Fruit fly (Drosophila melanogaster) whole organism, embryonic: Measurements from ENCODE around the gene cnc.
A peak's percentile ranks its signal among the peaks of the same experiment; 100 is the strongest.

Experiments
- Asciz ChIP-seq: fragments of 200-800 bp; sonication (Bioruptor generic); optimal IDR thresholded peaks from 2 replicates; lab custom pipeline; 2017; ENCODE audit warnings: missing biosample characterization, mild to moderate bottlenecking, missing genetic modification characterization, missing genetic modification reagents
- Atf3 ChIP-seq: fragments of 200-800 bp; sonication (Bioruptor generic); optimal IDR thresholded peaks from 3 replicates; lab custom pipeline; 2016; ENCODE audit warnings: missing biosample characterization, missing genetic modification characterization
- Atf6 ChIP-seq: fragments of 200-800 bp; sonication (Bioruptor generic); IDR thresholded peaks from 2 replicates; pipeline ENCODE4 v1.3.6; 2022; ENCODE audit warnings: missing biosample characterization, missing genetic modification characterization
- CG10543 ChIP-seq: fragments of 200-800 bp; sonication (Bioruptor generic); optimal IDR thresholded peaks from 3 replicates; lab custom pipeline; 2017; ENCODE audit warnings: missing biosample characterization, mild to moderate bottlenecking, missing genetic modification characterization, moderate library complexity
- CG10979 ChIP-seq: fragments of 200-800 bp; sonication (Bioruptor generic); optimal IDR thresholded peaks from 2 replicates; lab custom pipeline; 2018; ENCODE audit warnings: missing biosample characterization, mild to moderate bottlenecking, missing genetic modification characterization, moderate library complexity
- CG11456 ChIP-seq: fragments of 200-800 bp; sonication (Bioruptor generic); IDR thresholded peaks from 3 replicates; pipeline ENCODE4 v1.3.6; 2022; ENCODE audit warnings: missing biosample characterization, missing genetic modification characterization
- CG11696 ChIP-seq: fragments of 200-800 bp; sonication (Bioruptor generic); IDR thresholded peaks from 2 replicates; pipeline ENCODE4 v1.3.6; 2022; ENCODE audit warnings: missing biosample characterization, missing genetic modification characterization
- CG12104 ChIP-seq: fragments of 200-800 bp; sonication (Bioruptor generic); optimal IDR thresholded peaks from 3 replicates; lab custom pipeline; 2016; ENCODE audit warnings: missing biosample characterization, missing genetic modification characterization
- CG13624 ChIP-seq: fragments of 200-800 bp; sonication (Bioruptor generic); optimal IDR thresholded peaks from 2 replicates; lab custom pipeline; 2016; ENCODE audit warnings: missing biosample characterization, missing genetic modification characterization
- CG13775 ChIP-seq: fragments of 200-800 bp; sonication (Bioruptor generic); optimal IDR thresholded peaks from 3 replicates; lab custom pipeline; 2017; ENCODE audit warnings: missing biosample characterization, mild to moderate bottlenecking, missing genetic modification characterization
- CG14667 ChIP-seq: fragments of 200-800 bp; sonication (Bioruptor generic); IDR thresholded peaks from 2 replicates; pipeline ENCODE4 v1.3.6; 2022; ENCODE audit warnings: missing biosample characterization, missing genetic modification characterization
- CG14710 ChIP-seq: fragments of 200-800 bp; sonication (Bioruptor generic); optimal IDR thresholded peaks from 3 replicates; lab custom pipeline; 2019; ENCODE audit warnings: missing biosample characterization, mild to moderate bottlenecking, missing genetic modification characterization, moderate library complexity
- CG16779 ChIP-seq: fragments of 200-800 bp; sonication (Bioruptor generic); IDR thresholded peaks from 2 replicates; pipeline ENCODE4 v1.3.6; 2022; ENCODE audit warnings: missing biosample characterization, missing genetic modification characterization
- CG17568 ChIP-seq: fragments of 200-800 bp; sonication (Bioruptor generic); optimal IDR thresholded peaks from 2 replicates; lab custom pipeline; 2018; ENCODE audit warnings: missing biosample characterization, mild to moderate bottlenecking, missing genetic modification characterization, moderate library complexity
- CG2678 ChIP-seq: fragments of 200-800 bp; sonication (Bioruptor generic); optimal IDR thresholded peaks from 3 replicates; lab custom pipeline; 2019; ENCODE audit warnings: missing biosample characterization, mild to moderate bottlenecking, missing genetic modification characterization, moderate library complexity
- CG2712 ChIP-seq: fragments of 200-800 bp; optimal IDR thresholded peaks from 3 replicates; lab custom pipeline; 2019; ENCODE audit warnings: missing biosample characterization, mild to moderate bottlenecking, missing genetic modification characterization, moderate library complexity
- CG4282 ChIP-seq: fragments of 200-800 bp; sonication (Bioruptor generic); optimal IDR thresholded peaks from 2 replicates; lab custom pipeline; 2016; ENCODE audit warnings: missing biosample characterization, missing genetic modification characterization
- CG4424 ChIP-seq: fragments of 200-800 bp; sonication (Bioruptor generic); optimal IDR thresholded peaks from 3 replicates; lab custom pipeline; 2016; ENCODE audit warnings: missing biosample characterization, missing genetic modification characterization
- CG6272 ChIP-seq: fragments of 200-800 bp; sonication (Bioruptor generic); IDR thresholded peaks from 2 replicates; pipeline ENCODE4 v1.3.6; 2022; ENCODE audit warnings: missing biosample characterization, missing genetic modification characterization
- CG6654 ChIP-seq: fragments of 200-800 bp; sonication (Bioruptor generic); optimal IDR thresholded peaks from 2 replicates; lab custom pipeline; 2017; ENCODE audit warnings: missing biosample characterization, mild to moderate bottlenecking, missing genetic modification characterization
- CG6683 ChIP-seq: fragments of 200-800 bp; sonication (Bioruptor generic); optimal IDR thresholded peaks from 2 replicates; lab custom pipeline; 2017; ENCODE audit warnings: missing biosample characterization, mild to moderate bottlenecking, missing genetic modification characterization, missing genetic modification reagents
- CG6791 ChIP-seq: fragments of 200-800 bp; sonication (Bioruptor generic); IDR thresholded peaks from 3 replicates; pipeline ENCODE4 v1.3.6; 2022; ENCODE audit warnings: missing biosample characterization, missing genetic modification characterization; ENCODE audit not compliant: partially characterized antibody
- CG6813 ChIP-seq: fragments of 200-800 bp; sonication (Bioruptor generic); optimal IDR thresholded peaks from 2 replicates; lab custom pipeline; 2017; ENCODE audit warnings: missing biosample characterization, missing genetic modification characterization, mild to moderate bottlenecking, moderate library complexity, missing genetic modification reagents
- CG7963 ChIP-seq: fragments of 200-800 bp; sonication (Bioruptor generic); IDR thresholded peaks from 3 replicates; pipeline ENCODE4 v1.3.6; 2022; ENCODE audit warnings: missing biosample characterization, missing genetic modification characterization; ENCODE audit not compliant: partially characterized antibody
- CG8765 ChIP-seq: fragments of 200-800 bp; sonication (Bioruptor generic); IDR thresholded peaks from 2 replicates; pipeline ENCODE4 v1.3.6; 2022; ENCODE audit warnings: missing biosample characterization, missing genetic modification characterization
- CG9797 ChIP-seq: fragments of 200-800 bp; sonication (Bioruptor generic); optimal IDR thresholded peaks from 3 replicates; lab custom pipeline; 2018; ENCODE audit warnings: missing biosample characterization, mild to moderate bottlenecking, missing genetic modification characterization
- Fer1 ChIP-seq: fragments of 200-800 bp; sonication (Bioruptor generic); optimal IDR thresholded peaks from 2 replicates; lab custom pipeline; 2017; ENCODE audit warnings: missing biosample characterization, mild to moderate bottlenecking, missing genetic modification characterization
- Hsf ChIP-seq: fragments of 200-800 bp; sonication (Bioruptor generic); optimal IDR thresholded peaks from 3 replicates; lab custom pipeline; 2016; ENCODE audit warnings: missing biosample characterization, missing genetic modification characterization
- Optix ChIP-seq: fragments of 200-800 bp; sonication (Bioruptor generic); IDR thresholded peaks from 3 replicates; pipeline ENCODE4 v1.3.6; 2022; ENCODE audit warnings: missing biosample characterization, missing genetic modification characterization
- Sox100B ChIP-seq: fragments of 200-800 bp; sonication (Bioruptor generic); optimal IDR thresholded peaks from 3 replicates; lab custom pipeline; 2018; ENCODE audit warnings: missing biosample characterization, mild to moderate bottlenecking, missing genetic modification characterization
- ash1 ChIP-seq: fragments of 200-800 bp; sonication (Bioruptor generic); optimal IDR thresholded peaks from 2 replicates; lab custom pipeline; 2018; ENCODE audit warnings: missing biosample characterization, mild to moderate bottlenecking, missing genetic modification characterization
- ato ChIP-seq: fragments of 200-800 bp; sonication (Bioruptor generic); IDR thresholded peaks from 2 replicates; pipeline ENCODE4 v1.3.6; 2022; ENCODE audit warnings: missing biosample characterization, missing genetic modification characterization; ENCODE audit not compliant: partially characterized antibody
- dmrt99B ChIP-seq: fragments of 200-800 bp; sonication (Bioruptor generic); optimal IDR thresholded peaks from 2 replicates; lab custom pipeline; 2018; ENCODE audit warnings: missing biosample characterization, mild to moderate bottlenecking, missing genetic modification characterization, moderate library complexity
- fd102C ChIP-seq: fragments of 200-800 bp; sonication (Bioruptor generic); optimal IDR thresholded peaks from 2 replicates; lab custom pipeline; 2018; ENCODE audit warnings: missing biosample characterization, mild to moderate bottlenecking, missing genetic modification characterization, moderate library complexity
- jing ChIP-seq: fragments of 200-800 bp; sonication (Bioruptor generic); optimal IDR thresholded peaks from 2 replicates; lab custom pipeline; 2018; ENCODE audit warnings: missing biosample characterization, mild to moderate bottlenecking, missing genetic modification characterization
- kah ChIP-seq: fragments of 200-800 bp; sonication (Bioruptor generic); optimal IDR thresholded peaks from 2 replicates; lab custom pipeline; 2018; ENCODE audit warnings: missing biosample characterization, mild to moderate bottlenecking, missing genetic modification characterization
- maf-S ChIP-seq: fragments of 200-800 bp; sonication (Bioruptor generic); optimal IDR thresholded peaks from 2 replicates; lab custom pipeline; 2016; ENCODE audit warnings: missing biosample characterization, missing genetic modification characterization
- peb ChIP-seq: fragments of 200-800 bp; sonication (Bioruptor generic); IDR thresholded peaks from 2 replicates; pipeline ENCODE4 v1.3.6; 2022; ENCODE audit warnings: missing biosample characterization, missing genetic modification characterization
- phol ChIP-seq: fragments of 200-800 bp; sonication (Bioruptor generic); optimal IDR thresholded peaks from 3 replicates; lab custom pipeline; 2018; ENCODE audit warnings: missing biosample characterization, mild to moderate bottlenecking, missing genetic modification characterization, moderate library complexity
- sc ChIP-seq, 3 experiments: fragments of >200 bp in 2 of 3; fragments of 200-800 bp in 1 of 3; sonication (Bioruptor generic) in 1 of 3; optimal IDR thresholded peaks; 2 replicates in 2 of 3; 3 replicates in 1 of 3; lab custom pipeline; 2017; ENCODE audit warnings: mild to moderate bottlenecking in 1 of 3, missing biosample characterization in 1 of 3, missing genetic modification characterization in 1 of 3, missing genetic modification reagents in 1 of 3
- seq ChIP-seq: fragments of 200-800 bp; sonication (Bioruptor generic); IDR thresholded peaks from 2 replicates; pipeline ENCODE4 v1.3.6; 2022; ENCODE audit warnings: missing biosample characterization, missing genetic modification characterization
- sima ChIP-seq: fragments of 200-800 bp; sonication (Bioruptor generic); optimal IDR thresholded peaks from 2 replicates; lab custom pipeline; 2016; ENCODE audit warnings: missing biosample characterization, missing genetic modification characterization
- slbo ChIP-seq: fragments of 200-800 bp; sonication (Bioruptor generic); IDR thresholded peaks from 2 replicates; pipeline ENCODE4 v1.3.6; 2022; ENCODE audit warnings: missing biosample characterization, missing genetic modification characterization
- sob ChIP-seq: fragments of 200-800 bp; sonication (Bioruptor generic); IDR thresholded peaks from 2 replicates; pipeline ENCODE4 v1.3.6; 2022; ENCODE audit warnings: missing biosample characterization, missing genetic modification characterization
- tna ChIP-seq: fragments of 200-800 bp; sonication (Bioruptor generic); IDR thresholded peaks from 2 replicates; pipeline ENCODE4 v1.3.6; 2022; ENCODE audit warnings: missing biosample characterization, missing genetic modification characterization; ENCODE audit not compliant: partially characterized antibody
- trem ChIP-seq: fragments of 200-800 bp; optimal IDR thresholded peaks from 3 replicates; lab custom pipeline; 2019; ENCODE audit warnings: missing biosample characterization, mild to moderate bottlenecking, missing genetic modification characterization, moderate library complexity
- twi ChIP-seq: fragments of 200-800 bp; optimal IDR thresholded peaks from 2 replicates; lab custom pipeline; 2019; ENCODE audit warnings: missing biosample characterization, mild to moderate bottlenecking, missing genetic modification characterization, moderate library complexity
- unc-4 ChIP-seq: fragments of 200-800 bp; sonication (Bioruptor generic); IDR thresholded peaks from 2 replicates; pipeline ENCODE4 v1.3.6; 2022; ENCODE audit warnings: missing biosample characterization, missing genetic modification characterization; ENCODE audit not compliant: partially characterized antibody
- zen2 ChIP-seq: fragments of 200-800 bp; sonication (Bioruptor generic); IDR thresholded peaks from 3 replicates; pipeline ENCODE4 v1.3.6; 2022; ENCODE audit warnings: missing biosample characterization, missing genetic modification characterization; ENCODE audit not compliant: partially characterized antibody

The cnc gene

dm6 chr3R:23257986-23258427 is 31.5 kb upstream of the cnc start, which contains the start of the genes wda and Pex11c (continued):
- TF ChIP-seq phol (tag; lab: Kevin White, UChicago) (peak; percentile 84), Sox100B (GFP tag; lab: Kevin White, UChicago) (peak; percentile 80), twi (tag; lab: Kevin White, UChicago) (peak; percentile 86), CG12104 (peak; percentile 70), CG9797 (GFP tag; lab: Kevin White, UChicago) (no peak), CG6683 (GFP tag; lab: Kevin White, UChicago) (peak; percentile 52), tna (peak; percentile 65), CG6654 (GFP tag; lab: Kevin White, UChicago) (no peak), CG10543 (peak; percentile 51), Asciz (peak; percentile 45), CG13624 (GFP tag; lab: Kevin White, UChicago) (no peak), CG2712 (tag; lab: Kevin White, UChicago) (peak; percentile 97), fd102C (GFP tag; lab: Kevin White, UChicago) (peak; percentile 59), CG13775 (GFP tag; lab: Kevin White, UChicago) (peak; percentile 93), Atf3 (peak; percentile 0), trem (tag; lab: Kevin White, UChicago) (peak; percentile 88), ato (GFP tag; lab: Robert Waterston, UW) (peak; percentile 44; the same call in 1 of the 2 replicates), CG2678 (peak; percentile 92), sc (optimal IDR thresholded peaks at IDR 0.05; lab: Kevin White, UChicago) (no peak), sc (GFP tag; optimal IDR thresholded peaks at IDR 0.05; lab: Kevin White, UChicago) (peak; percentile 82), CG4424 (GFP tag; lab: Kevin White, UChicago) (peak; percentile 81), CG8765 (GFP tag; lab: Robert Waterston, UW) (peak; percentile 65), CG14667 (GFP tag; lab: Robert Waterston, UW) (peak; percentile 88), CG6272 (GFP tag; lab: Robert Waterston, UW) (no peak; the same call in 1 of the 2 replicates), CG10979 (peak; percentile 90), sima (GFP tag; lab: Kevin White, UChicago) (no peak), ash1 (GFP tag; lab: Kevin White, UChicago) (no peak), CG14710 (tag; lab: Kevin White, UChicago) (peak; percentile 87), Fer1 (GFP tag; lab: Kevin White, UChicago) (peak; percentile 77), CG17568 (GFP tag; lab: Kevin White, UChicago) (peak; percentile 38), Optix (no peak), Atf6 (peak; percentile 77), zen2 (GFP tag; lab: Robert Waterston, UW) (peak; percentile 19; the same call in 1 of the 3 replicates), CG16779 (no peak), sob (peak; percentile 94), CG4282 (GFP tag; lab: Kevin White, UChicago) (no peak), peb (GFP tag; lab: Robert Waterston, UW) (peak; percentile 24; the same call in 1 of the 2 replicates), CG6813 (GFP tag; lab: Kevin White, UChicago) (peak; percentile 66), jing (peak; percentile 9), seq (GFP tag; lab: Robert Waterston, UW) (peak; percentile 64), maf-S (GFP tag; lab: Kevin White, UChicago) (no peak), dmrt99B (peak; percentile 86), Hsf (GFP tag; lab: Kevin White, UChicago) (peak; percentile 24), kah (GFP tag; lab: Kevin White, UChicago) (no peak), unc-4 (GFP tag; lab: Robert Waterston, UW) (peak; percentile 68; the same call in 1 of the 2 replicates), CG11456 (no peak), CG11696 (GFP tag; lab: Robert Waterston, UW) (peak; percentile 72), CG7963 (GFP tag; lab: Robert Waterston, UW) (no peak), CG6791 (no peak; the same call in 2 of the 3 replicates), slbo (GFP tag; lab: Robert Waterston, UW) (peak; percentile 92)
